Worm (Caenorhabditis elegans) whole organism, late embryonic: ENCODE results near the gene kmo-2.
A peak's percentile ranks its signal among the peaks of the same experiment; 100 is the strongest.

ENCODE experiments used
- C08G9.2 ChIP-seq: sonication (generic microtip); optimal IDR thresholded peaks from 2 replicates; lab custom pipeline; 2016; ENCODE audit warnings: mild to moderate bottlenecking, missing genetic modification characterization, moderate library complexity, missing compliant biosample characterization
- F13H6.1 ChIP-seq: sonication (generic microtip); optimal IDR thresholded peaks from 2 replicates; lab custom pipeline; 2016; ENCODE audit warnings: missing genetic modification characterization, missing compliant biosample characterization
- T23F11.4 ChIP-seq: fragments of 200-800 bp; sonication (Bioruptor generic); optimal IDR thresholded peaks from 2 replicates; lab custom pipeline; 2018; ENCODE audit warnings: mild to moderate bottlenecking, missing genetic modification characterization, missing compliant biosample characterization
- ceh-14 ChIP-seq: sonication (generic microtip); optimal IDR thresholded peaks from 2 replicates; lab custom pipeline; 2016; ENCODE audit warnings: missing genotype, missing genetic modification characterization, missing compliant biosample characterization
- ceh-18 ChIP-seq: sonication (generic microtip); optimal IDR thresholded peaks from 2 replicates; lab custom pipeline; 2016; ENCODE audit warnings: missing genetic modification characterization, missing compliant biosample characterization
- ceh-2 ChIP-seq: sonication (generic microtip); optimal IDR thresholded peaks from 2 replicates; lab custom pipeline; 2016; ENCODE audit warnings: missing genotype, missing genetic modification characterization, missing compliant biosample characterization
- ceh-22 ChIP-seq: sonication (generic microtip); optimal IDR thresholded peaks from 2 replicates; lab custom pipeline; 2017; ENCODE audit warnings: missing biosample characterization, missing genetic modification characterization
- ceh-31 ChIP-seq: sonication (generic microtip); optimal IDR thresholded peaks from 2 replicates; lab custom pipeline; 2016; ENCODE audit warnings: missing genetic modification characterization, missing compliant biosample characterization
- ceh-34 ChIP-seq: sonication (generic microtip); optimal IDR thresholded peaks from 2 replicates; lab custom pipeline; 2016; ENCODE audit warnings: mild to moderate bottlenecking, missing genetic modification characterization, missing compliant biosample characterization
- ceh-9 ChIP-seq: sonication (generic microtip); optimal IDR thresholded peaks from 2 replicates; lab custom pipeline; 2016; ENCODE audit warnings: mild to moderate bottlenecking, missing genetic modification characterization, inconsistent platforms, missing compliant biosample characterization
- eyg-1 ChIP-seq: sonication (generic microtip); optimal IDR thresholded peaks from 2 replicates; lab custom pipeline; 2016; ENCODE audit warnings: missing genotype, missing genetic modification characterization, missing compliant biosample characterization
- fax-1 ChIP-seq: sonication (generic microtip); optimal IDR thresholded peaks from 2 replicates; lab custom pipeline; 2016; ENCODE audit warnings: missing genotype, missing genetic modification characterization, missing compliant biosample characterization
- fkh-6 ChIP-seq: sonication (generic microtip); optimal IDR thresholded peaks from 2 replicates; lab custom pipeline; 2016; ENCODE audit warnings: missing genetic modification characterization, missing compliant biosample characterization
- gmeb-2 ChIP-seq: sonication (generic microtip); optimal IDR thresholded peaks from 2 replicates; lab custom pipeline; 2016; ENCODE audit warnings: missing genetic modification characterization, inconsistent platforms, missing compliant biosample characterization
- hlh-13 ChIP-seq: fragments of 200-800 bp; sonication (Bioruptor generic); optimal IDR thresholded peaks from 2 replicates; lab custom pipeline; 2018; ENCODE audit warnings: mild to moderate bottlenecking, missing genetic modification characterization, missing compliant biosample characterization
- hlh-30 ChIP-seq: sonication (generic microtip); optimal IDR thresholded peaks from 2 replicates; lab custom pipeline; 2017; ENCODE audit warnings: antibody characterized with exemption, missing genetic modification characterization, missing compliant biosample characterization; ENCODE audit not compliant: insufficient read depth
- hlh-8 ChIP-seq: sonication (generic microtip); optimal IDR thresholded peaks from 2 replicates; lab custom pipeline; 2016; ENCODE audit warnings: missing genotype, missing genetic modification characterization, missing compliant biosample characterization
- lim-6 ChIP-seq: sonication (generic microtip); optimal IDR thresholded peaks from 2 replicates; lab custom pipeline; 2016; ENCODE audit warnings: missing genetic modification characterization, missing compliant biosample characterization
- lin-11 ChIP-seq: fragments of 200-800 bp; sonication (Bioruptor generic); optimal IDR thresholded peaks from 2 replicates; lab custom pipeline; 2018; ENCODE audit warnings: mild to moderate bottlenecking, missing genetic modification characterization, missing compliant biosample characterization
- nfya-1 ChIP-seq: sonication (generic microtip); optimal IDR thresholded peaks from 2 replicates; lab custom pipeline; 2017; ENCODE audit warnings: missing genetic modification characterization, mild to moderate bottlenecking, missing compliant biosample characterization, antibody characterized with exemption, moderate library complexity
- nhr-232 ChIP-seq: sonication (generic microtip); optimal IDR thresholded peaks from 2 replicates; lab custom pipeline; 2016; ENCODE audit warnings: missing genetic modification characterization, missing compliant biosample characterization
- odd-2 ChIP-seq: sonication (generic microtip); optimal IDR thresholded peaks from 2 replicates; lab custom pipeline; 2017; ENCODE audit warnings: antibody characterized with exemption, mild to moderate bottlenecking, missing genetic modification characterization, missing compliant biosample characterization
- pax-1 ChIP-seq: fragments of 150-350 bp; optimal IDR thresholded peaks from 2 replicates; lab custom pipeline; 2014; ENCODE audit warnings: missing biosample characterization, missing genetic modification characterization
- pha-4 ChIP-seq: fragments of 150-350 bp; optimal IDR thresholded peaks from 2 replicates; lab custom pipeline; 2018; ENCODE audit warnings: missing biosample characterization, missing genetic modification reagents, missing genetic modification characterization
- pqm-1 ChIP-seq: sonication (generic microtip); optimal IDR thresholded peaks from 2 replicates; lab custom pipeline; 2016; ENCODE audit warnings: missing genetic modification characterization, missing compliant biosample characterization
- rnt-1 ChIP-seq: sonication (generic microtip); optimal IDR thresholded peaks from 2 replicates; lab custom pipeline; 2016; ENCODE audit warnings: missing genetic modification characterization, missing compliant biosample characterization
- sdc-2 ChIP-seq: sonication (generic microtip); optimal IDR thresholded peaks from 2 replicates; lab custom pipeline; 2016; ENCODE audit warnings: missing genotype, missing genetic modification characterization, missing compliant biosample characterization
- sox-2 ChIP-seq: fragments of 200-800 bp; sonication (Bioruptor generic); IDR thresholded peaks from 2 replicates; pipeline ENCODE4 v1.3.6; 2022; ENCODE audit warnings: missing genetic modification reagents, missing genetic modification characterization, missing compliant biosample characterization
- sox-4 ChIP-seq: sonication (generic microtip); optimal IDR thresholded peaks from 2 replicates; lab custom pipeline; 2017; ENCODE audit warnings: mild to moderate bottlenecking, missing genetic modification characterization, inconsistent platforms, missing compliant biosample characterization
- tbx-2 ChIP-seq: sonication (generic microtip); optimal IDR thresholded peaks from 2 replicates; lab custom pipeline; 2016; ENCODE audit warnings: missing genetic modification characterization, missing compliant biosample characterization
- ttx-3 ChIP-seq: sonication (generic microtip); optimal IDR thresholded peaks from 2 replicates; lab custom pipeline; 2016; ENCODE audit warnings: missing genetic modification reagents, missing genetic modification characterization, missing compliant biosample characterization
- unc-42 ChIP-seq: sonication (generic microtip); optimal IDR thresholded peaks from 2 replicates; lab custom pipeline; 2016; ENCODE audit warnings: missing genotype, missing genetic modification characterization, missing compliant biosample characterization
- unc-55 ChIP-seq: sonication (generic microtip); optimal IDR thresholded peaks from 2 replicates; lab custom pipeline; 2017; ENCODE audit warnings: missing biosample characterization, missing genetic modification reagents, missing genetic modification characterization
- unc-86 ChIP-seq: sonication (generic microtip); optimal IDR thresholded peaks from 2 replicates; lab custom pipeline; 2016; ENCODE audit warnings: missing genetic modification characterization, missing compliant biosample characterization
- zip-5 ChIP-seq: sonication (generic microtip); optimal IDR thresholded peaks from 2 replicates; lab custom pipeline; 2016; ENCODE audit warnings: missing genetic modification characterization, missing compliant biosample characterization

The kmo-2 gene

ce11 chrV:12111452-12111851 lies 43.1 kb upstream of the kmo-2 start, which contains the start of gene lhpp-1:
Gene lhpp-1 (minus strand): TSS chrV:12111805.
- no peak for TF ChIP-seq zip-5 (tag; lab: Kevin White, UChicago)
- TF ChIP-seq gmeb-2 (tag; lab: Kevin White, UChicago): no peak
- peak; percentile 55 for TF ChIP-seq hlh-30
- no peak for TF ChIP-seq sox-2
- no peak for TF ChIP-seq nhr-232
- no peak for TF ChIP-seq odd-2
- TF ChIP-seq ceh-31 (tag; lab: Kevin White, UChicago): no peak
- TF ChIP-seq rnt-1: no peak
- TF ChIP-seq unc-42: no peak
- no peak for TF ChIP-seq C08G9.2 (tag; lab: Kevin White, UChicago)
- no peak for TF ChIP-seq fax-1 (tag; lab: Kevin White, UChicago)
- TF ChIP-seq F13H6.1 (tag; lab: Kevin White, UChicago): no peak
- peak; percentile 33 for TF ChIP-seq unc-55 (GFP tag; lab: Kevin White, UChicago)

- TF ChIP-seq fax-1 (tag; lab: Kevin White, UChicago) (no peak), pqm-1 (no peak), T23F11.4 (GFP tag; lab: Kevin White, UChicago) (no peak)
Measured at ce11 chrV:12106841-12107240, 38.5 kb upstream of the kmo-2 start, which contains the start of gene nhr-136. Gene nhr-136 (plus strand): TSS chrV:12107141.

ce11 chrV:12103920-12104319 lies 35.6 kb upstream of the kmo-2 start, which contains the start of gene nhr-153:
Gene nhr-153 (plus strand): TSS chrV:12104220.
- TF ChIP-seq C08G9.2 (tag; lab: Kevin White, UChicago) (no peak), pax-1 (tag; lab: Kevin White, UChicago) (no peak), nhr-232 (no peak), sox-4 (tag; lab: Kevin White, UChicago) (no peak), hlh-8 (tag; lab: Kevin White, UChicago) (no peak), ceh-18 (tag; lab: Kevin White, UChicago) (no peak), ceh-34 (tag; lab: Kevin White, UChicago) (no peak), pha-4 (tag; lab: Kevin White, UChicago) (no peak), unc-86 (tag; lab: Kevin White, UChicago) (no peak), ceh-22 (tag; lab: Kevin White, UChicago) (no peak), zip-5 (tag; lab: Kevin White, UChicago) (no peak), eyg-1 (tag; lab: Kevin White, UChicago) (no peak), hlh-13 (GFP tag; lab: Kevin White, UChicago) (no peak), tbx-2 (tag; lab: Kevin White, UChicago) (no peak), T23F11.4 (GFP tag; lab: Kevin White, UChicago) (no peak)
- TF ChIP-seq, all 69 proteins: peak for 0

ce11 chrV:12100794-12101343 lies 32.5 kb upstream of the kmo-2 start, which contains the start of gene nhr-154:
Gene nhr-154 (plus strand): TSS chrV:12101293.
- TF ChIP-seq lim-6 (tag; lab: Kevin White, UChicago) (no peak), nfya-1 (tag; lab: Kevin White, UChicago) (no peak), T23F11.4 (GFP tag; lab: Kevin White, UChicago) (no peak), ceh-9 (tag; lab: Kevin White, UChicago) (no peak), C08G9.2 (tag; lab: Kevin White, UChicago) (no peak), ceh-2 (tag; lab: Kevin White, UChicago) (no peak), sox-4 (tag; lab: Kevin White, UChicago) (no peak), fkh-6 (tag; lab: Kevin White, UChicago) (no peak), sdc-2 (tag; lab: Kevin White, UChicago) (no peak), ceh-14 (tag; lab: Kevin White, UChicago) (no peak), ttx-3 (no peak), lin-11 (no peak), ceh-18 (tag; lab: Kevin White, UChicago) (no peak)
